Fruit fly (Drosophila melanogaster): Measurements from ENCODE around the gene TrissinR.
A peak's percentile ranks its signal among the peaks of the same experiment; 100 is the strongest.

The TrissinR gene

DNA sequence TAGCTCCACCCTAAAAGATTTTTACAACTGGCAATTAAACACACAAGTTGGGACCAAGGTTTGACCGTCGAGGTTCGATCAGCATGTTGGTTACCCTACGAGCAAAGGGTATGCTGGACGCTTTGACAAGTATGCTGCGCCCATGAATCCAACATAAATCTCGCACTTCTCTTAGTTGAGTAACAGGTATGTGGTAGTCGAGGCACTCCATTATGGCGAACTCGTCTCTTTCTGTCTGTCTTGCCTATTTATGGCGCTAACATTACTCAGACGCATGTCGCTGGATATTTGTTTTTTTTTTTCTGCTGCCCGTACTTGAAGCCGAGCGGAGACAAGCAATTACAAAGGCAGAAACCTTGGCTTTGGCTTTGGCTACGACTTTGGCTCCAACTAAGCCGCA is 42.6 kb upstream of the TrissinR start (continued):
- TF ChIP-seq CG12236 (GFP tag; optimal IDR thresholded peaks at IDR 0.05) (no peak), Camta (GFP tag; optimal IDR thresholded peaks at IDR 0.05) (no peak), onecut (GFP tag; IDR thresholded peaks at IDR 0.05) (no peak), Asciz (GFP tag; optimal IDR thresholded peaks at IDR 0.05) (no peak), Scr (GFP tag; IDR thresholded peaks at IDR 0.05; ENCODE audit: partially characterized antibody) (peak; percentile 45; the same call in 1 of the 2 replicates), vvl (GFP tag; IDR thresholded peaks at IDR 0.05) (no peak), CG12219 (GFP tag; optimal IDR thresholded peaks at IDR 0.05) (no peak), amos (GFP tag; IDR thresholded peaks at IDR 0.05; ENCODE audit: partially characterized antibody) (peak; percentile 37), CG15073 (GFP tag; optimal IDR thresholded peaks at IDR 0.05) (no peak), Elba2 (GFP tag; optimal IDR thresholded peaks at IDR 0.05) (no peak), Fer1 (GFP tag; optimal IDR thresholded peaks at IDR 0.05) (no peak), CG9437 (GFP tag; optimal IDR thresholded peaks at IDR 0.05) (no peak), CkIIα-i1 (GFP tag; IDR thresholded peaks at IDR 0.05) (no peak), sna (GFP tag; IDR thresholded peaks at IDR 0.05; ENCODE audit: partially characterized antibody) (0 out of 2 replicates have a peak, but pooled peaks have one; percentile 26), CG11398 (GFP tag; optimal IDR thresholded peaks at IDR 0.05) (no peak), CG3163 (GFP tag; optimal IDR thresholded peaks at IDR 0.05) (no peak), so (GFP tag; IDR thresholded peaks at IDR 0.05) (no peak), gce (GFP tag; IDR thresholded peaks at IDR 0.05) (no peak), CG1792 (GFP tag; optimal IDR thresholded peaks at IDR 0.05) (no peak), CG8089 (GFP tag; optimal IDR thresholded peaks at IDR 0.05) (no peak), Dfd (GFP tag; optimal IDR thresholded peaks at IDR 0.05) (no peak), ato (GFP tag; IDR thresholded peaks at IDR 0.05; ENCODE audit: partially characterized antibody) (peak; percentile 54; the same call in 1 of the 2 replicates), luna (GFP tag; optimal IDR thresholded peaks at IDR 0.05) (no peak), prd (optimal IDR thresholded peaks at IDR 0.05) (no peak), prd (GFP tag; IDR thresholded peaks at IDR 0.05) (peak; percentile 15; the same call in 1 of the 3 replicates), crol (GFP tag; IDR thresholded peaks at IDR 0.05) (no peak), CG15514 (GFP tag; optimal IDR thresholded peaks at IDR 0.05) (no peak), chinmo (GFP tag; IDR thresholded peaks at IDR 0.05; ENCODE audit: partially characterized antibody) (0 out of 4 replicates have a peak, but pooled peaks have one; percentile 64), CG2116 (GFP tag; optimal IDR thresholded peaks at IDR 0.05) (no peak), ken (GFP tag; IDR thresholded peaks at IDR 0.05) (no peak), Usf (GFP tag; optimal IDR thresholded peaks at IDR 0.05) (no peak), Ets97D (GFP tag; optimal IDR thresholded peaks at IDR 0.05) (no peak), Doc3 (GFP tag; IDR thresholded peaks at IDR 0.05; ENCODE audit: partially characterized antibody) (0 out of 3 replicates have a peak, but pooled peaks have one; percentile 29), Med (GFP tag) (peak; percentile 80), MTF-1 (GFP tag; optimal IDR thresholded peaks at IDR 0.05; ENCODE audit: borderline replicate concordance) (no peak), p53 (GFP tag; optimal IDR thresholded peaks at IDR 0.05) (no peak), usp (GFP tag; optimal IDR thresholded peaks at IDR 0.05) (no peak), pan (optimal IDR thresholded peaks at IDR 0.05) (no peak), pan (GFP tag; optimal IDR thresholded peaks at IDR 0.05 in 1 of 2, IDR thresholded peaks at IDR 0.05 in 1 of 2) (peak in 1 of 2 experiments; percentile 42), Deaf1 (tag; optimal IDR thresholded peaks at IDR 0.05) (no peak), sisA (GFP tag; IDR thresholded peaks at IDR 0.05) (peak; percentile 28; the same call in 1 of the 2 replicates), hth (optimal IDR thresholded peaks at IDR 0.05) (no peak), CG14860 (GFP tag; IDR thresholded peaks at IDR 0.05; ENCODE audit: partially characterized antibody) (peak; percentile 73), CG9215 (GFP tag; IDR thresholded peaks at IDR 0.05) (no peak), CG13624 (GFP tag; optimal IDR thresholded peaks at IDR 0.05) (no peak), GATAe (GFP tag; conservative IDR thresholded peaks at IDR 0.05) (no peak), vnd (GFP tag; IDR thresholded peaks at IDR 0.05; ENCODE audit: partially characterized antibody) (peak; percentile 39; the same call in 1 of the 3 replicates), CG4282 (GFP tag; optimal IDR thresholded peaks at IDR 0.05) (no peak), CG12769 (tag; optimal IDR thresholded peaks at IDR 0.05) (peak; percentile 31), CG11247 (GFP tag; IDR thresholded peaks at IDR 0.05) (no peak), ttk (GFP tag; IDR thresholded peaks at IDR 0.05) (no peak), da (GFP tag; optimal IDR thresholded peaks at IDR 0.05) (no peak)
